Fruit fly (Drosophila melanogaster) whole organism, embryonic: ENCODE measurements around the gene CG31551.

Source experiments
- B-H1 ChIP-seq: fragments of 200-800 bp; sonication (Bioruptor generic); IDR thresholded peaks from 3 replicates; pipeline ENCODE4 v1.3.6; 2022; ENCODE audit warnings: missing biosample characterization, missing genetic modification characterization
- Bteb2 ChIP-seq: fragments of 200-800 bp; sonication (Bioruptor generic); optimal IDR thresholded peaks from 2 replicates; lab custom pipeline; 2016; ENCODE audit warnings: missing biosample characterization, missing genetic modification characterization
- CG1233 ChIP-seq: fragments of 200-800 bp; sonication (Bioruptor generic); optimal IDR thresholded peaks from 4 replicates; lab custom pipeline; 2018; ENCODE audit warnings: missing biosample characterization, mild to moderate bottlenecking, missing genetic modification characterization
- CG12942 ChIP-seq: fragments of 200-800 bp; sonication (Bioruptor generic); optimal IDR thresholded peaks from 3 replicates; lab custom pipeline; 2016; ENCODE audit warnings: missing biosample characterization, missing genetic modification characterization
- CG13123 ChIP-seq: fragments of 200-800 bp; sonication (Bioruptor generic); optimal IDR thresholded peaks from 2 replicates; lab custom pipeline; 2016; ENCODE audit warnings: missing biosample characterization, missing genetic modification characterization
- CG14441 ChIP-seq: fragments of 200-800 bp; sonication (Bioruptor generic); IDR thresholded peaks from 2 replicates; pipeline ENCODE4 v1.3.6; 2022; ENCODE audit warnings: missing biosample characterization, missing genetic modification characterization
- CG14667 ChIP-seq: fragments of 200-800 bp; sonication (Bioruptor generic); IDR thresholded peaks from 2 replicates; pipeline ENCODE4 v1.3.6; 2022; ENCODE audit warnings: missing biosample characterization, missing genetic modification characterization
- CG1529 ChIP-seq: fragments of 200-800 bp; sonication (Bioruptor generic); optimal IDR thresholded peaks from 3 replicates; lab custom pipeline; 2018; ENCODE audit warnings: missing biosample characterization, missing genetic modification characterization
- CG1603 ChIP-seq: fragments of 200-800 bp; sonication (Bioruptor generic); optimal IDR thresholded peaks from 2 replicates; lab custom pipeline; 2019; ENCODE audit warnings: missing biosample characterization, mild to moderate bottlenecking, missing genetic modification characterization, moderate library complexity
- CG16863 ChIP-seq: fragments of 200-800 bp; sonication (Bioruptor generic); optimal IDR thresholded peaks from 3 replicates; lab custom pipeline; 2016; ENCODE audit warnings: missing biosample characterization, missing genetic modification characterization
- CG17361 ChIP-seq: fragments of 200-800 bp; sonication (Bioruptor generic); IDR thresholded peaks from 3 replicates; pipeline ENCODE4 v1.3.6; 2022; ENCODE audit warnings: missing biosample characterization, missing genetic modification characterization
- CG17912 ChIP-seq: fragments of 200-800 bp; sonication (Bioruptor generic); optimal IDR thresholded peaks from 2 replicates; lab custom pipeline; 2018; ENCODE audit warnings: missing biosample characterization, mild to moderate bottlenecking, missing genetic modification characterization
- CG18476 ChIP-seq: fragments of 200-800 bp; sonication (Bioruptor generic); optimal IDR thresholded peaks from 2 replicates; lab custom pipeline; 2016; ENCODE audit warnings: missing biosample characterization, mild to moderate bottlenecking, missing genetic modification characterization
- CG18619 ChIP-seq: fragments of 200-800 bp; sonication (Bioruptor generic); optimal IDR thresholded peaks from 3 replicates; lab custom pipeline; 2017; ENCODE audit warnings: missing biosample characterization, mild to moderate bottlenecking, missing genetic modification characterization
- CG30403 ChIP-seq: fragments of 200-800 bp; sonication (Bioruptor generic); optimal IDR thresholded peaks from 3 replicates; lab custom pipeline; 2016; ENCODE audit warnings: missing biosample characterization, missing genetic modification characterization
- CG32772 ChIP-seq: fragments of 200-800 bp; sonication (Bioruptor generic); IDR thresholded peaks from 2 replicates; pipeline ENCODE4 v1.3.6; 2022; ENCODE audit warnings: missing biosample characterization, missing genetic modification characterization
- CG42726 ChIP-seq: fragments of 200-800 bp; sonication (Bioruptor generic); IDR thresholded peaks from 2 replicates; pipeline ENCODE4 v1.3.6; 2022; ENCODE audit warnings: missing biosample characterization, missing genetic modification characterization; ENCODE audit not compliant: partially characterized antibody
- CG4404 ChIP-seq: fragments of 200-800 bp; sonication (Bioruptor generic); IDR thresholded peaks from 2 replicates; pipeline ENCODE4 v1.3.6; 2022; ENCODE audit warnings: missing biosample characterization, missing genetic modification characterization
- CG4424 ChIP-seq: fragments of 200-800 bp; sonication (Bioruptor generic); optimal IDR thresholded peaks from 3 replicates; lab custom pipeline; 2016; ENCODE audit warnings: missing biosample characterization, missing genetic modification characterization
- CG6272 ChIP-seq: fragments of 200-800 bp; sonication (Bioruptor generic); IDR thresholded peaks from 2 replicates; pipeline ENCODE4 v1.3.6; 2022; ENCODE audit warnings: missing biosample characterization, missing genetic modification characterization
- CG7271 ChIP-seq: fragments of 200-800 bp; sonication (Bioruptor generic); optimal IDR thresholded peaks from 2 replicates; lab custom pipeline; 2018; ENCODE audit warnings: missing biosample characterization, mild to moderate bottlenecking, missing genetic modification characterization, moderate library complexity
- CG9797 ChIP-seq: fragments of 200-800 bp; sonication (Bioruptor generic); optimal IDR thresholded peaks from 3 replicates; lab custom pipeline; 2018; ENCODE audit warnings: missing biosample characterization, mild to moderate bottlenecking, missing genetic modification characterization
- CoRest ChIP-seq: fragments of 200-800 bp; sonication (Bioruptor generic); optimal IDR thresholded peaks from 3 replicates; lab custom pipeline; 2018; ENCODE audit warnings: missing biosample characterization, mild to moderate bottlenecking, missing genetic modification characterization, moderate library complexity
- Dbx ChIP-seq: fragments of 200-800 bp; sonication (Bioruptor generic); IDR thresholded peaks from 3 replicates; pipeline ENCODE4 v1.3.6; 2022; ENCODE audit warnings: missing biosample characterization, missing genetic modification characterization
- Dek ChIP-seq: fragments of 200-800 bp; sonication (Bioruptor generic); optimal IDR thresholded peaks from 3 replicates; lab custom pipeline; 2019; ENCODE audit warnings: missing biosample characterization, mild to moderate bottlenecking, missing genetic modification characterization, moderate library complexity
- Doc2 ChIP-seq: fragments of 200-800 bp; sonication (Bioruptor generic); IDR thresholded peaks from 2 replicates; pipeline ENCODE4 v1.3.6; 2022; ENCODE audit warnings: missing biosample characterization, missing genetic modification characterization
- Kr ChIP-seq: fragments of 200-800 bp; sonication (Bioruptor generic); optimal IDR thresholded peaks from 2 replicates; lab custom pipeline; 2017; ENCODE audit warnings: missing biosample characterization, mild to moderate bottlenecking, missing genetic modification characterization
- Lim3 ChIP-seq: fragments of 200-800 bp; sonication (Bioruptor generic); IDR thresholded peaks from 2 replicates; pipeline ENCODE4 v1.3.6; 2022; ENCODE audit warnings: missing biosample characterization, missing genetic modification characterization
- Myb ChIP-seq: fragments of 200-800 bp; sonication (Bioruptor generic); optimal IDR thresholded peaks from 2 replicates; lab custom pipeline; 2016; ENCODE audit warnings: missing biosample characterization, missing genetic modification characterization
- NC2β ChIP-seq: fragments of 200-800 bp; sonication (Bioruptor generic); optimal IDR thresholded peaks from 2 replicates; lab custom pipeline; 2016; ENCODE audit warnings: missing biosample characterization, missing genetic modification characterization
- Rfx ChIP-seq: fragments of 200-800 bp; sonication (Bioruptor generic); IDR thresholded peaks from 2 replicates; pipeline ENCODE4 v1.3.6; 2022; ENCODE audit warnings: missing biosample characterization, missing genetic modification characterization
- Sox100B ChIP-seq: fragments of 200-800 bp; sonication (Bioruptor generic); optimal IDR thresholded peaks from 3 replicates; lab custom pipeline; 2018; ENCODE audit warnings: missing biosample characterization, mild to moderate bottlenecking, missing genetic modification characterization
- Ssrp ChIP-seq: fragments of 200-800 bp; sonication (Bioruptor generic); optimal IDR thresholded peaks from 2 replicates; lab custom pipeline; 2018; ENCODE audit warnings: missing biosample characterization, mild to moderate bottlenecking, missing genetic modification characterization, moderate library complexity
- bbx ChIP-seq: fragments of 200-800 bp; sonication (Bioruptor generic); IDR thresholded peaks from 2 replicates; pipeline ENCODE4 v1.3.6; 2022; ENCODE audit warnings: missing biosample characterization, missing genetic modification characterization; ENCODE audit not compliant: partially characterized antibody
- crp ChIP-seq, 2 experiments: fragments of 200-800 bp; sonication (Bioruptor generic); optimal IDR thresholded peaks; 2 replicates in 1 of 2; 3 replicates in 1 of 2; lab custom pipeline; 2017; ENCODE audit warnings: missing biosample characterization in 2 of 2, missing genetic modification characterization in 2 of 2, mild to moderate bottlenecking in 1 of 2, moderate library complexity in 1 of 2
- dimm ChIP-seq: fragments of 200-800 bp; sonication (Bioruptor generic); IDR thresholded peaks from 2 replicates; pipeline ENCODE4 v1.3.6; 2022; ENCODE audit warnings: missing biosample characterization, missing genetic modification characterization
- disco-r ChIP-seq: fragments of 200-800 bp; sonication (Bioruptor generic); optimal IDR thresholded peaks from 2 replicates; lab custom pipeline; 2016; ENCODE audit warnings: missing biosample characterization, missing genetic modification characterization
- ems ChIP-seq: fragments of 200-800 bp; sonication (Bioruptor generic); optimal IDR thresholded peaks from 3 replicates; lab custom pipeline; 2016; ENCODE audit warnings: missing biosample characterization, missing genetic modification characterization
- fd102C ChIP-seq: fragments of 200-800 bp; sonication (Bioruptor generic); optimal IDR thresholded peaks from 2 replicates; lab custom pipeline; 2018; ENCODE audit warnings: missing biosample characterization, mild to moderate bottlenecking, missing genetic modification characterization, moderate library complexity
- gt ChIP-seq: fragments of 200-800 bp; sonication (Bioruptor generic); IDR thresholded peaks from 2 replicates; pipeline ENCODE4 v1.3.6; 2022; ENCODE audit warnings: missing biosample characterization, missing genetic modification characterization
- hkb ChIP-seq, 2 experiments: fragments of 200-800 bp in 1 of 2; fragments of >200 bp in 1 of 2; sonication (Bioruptor generic) in 1 of 2; IDR thresholded peaks in 1 of 2; optimal IDR thresholded peaks in 1 of 2; 2 replicates each; pipeline versions ENCODE4 v1.3.6 to Lab custom; 2017 to 2022; ENCODE audit warnings: missing biosample characterization in 1 of 2, missing genetic modification characterization in 1 of 2
- ind ChIP-seq: fragments of 200-800 bp; sonication (Bioruptor generic); optimal IDR thresholded peaks from 3 replicates; lab custom pipeline; 2016; ENCODE audit warnings: missing biosample characterization, missing genetic modification characterization
- kay ChIP-seq: fragments of 200-800 bp; sonication (Bioruptor generic); optimal IDR thresholded peaks from 2 replicates; lab custom pipeline; 2016; ENCODE audit warnings: missing biosample characterization, missing genetic modification characterization
- maf-S ChIP-seq: fragments of 200-800 bp; sonication (Bioruptor generic); optimal IDR thresholded peaks from 2 replicates; lab custom pipeline; 2016; ENCODE audit warnings: missing biosample characterization, missing genetic modification characterization
- odd ChIP-seq: fragments of 200-800 bp; sonication (Bioruptor generic); optimal IDR thresholded peaks from 2 replicates; lab custom pipeline; 2017; ENCODE audit warnings: missing biosample characterization, mild to moderate bottlenecking, missing genetic modification characterization
- pros ChIP-seq: fragments of 200-800 bp; sonication (Bioruptor generic); optimal IDR thresholded peaks from 3 replicates; lab custom pipeline; 2019; ENCODE audit warnings: missing biosample characterization, mild to moderate bottlenecking, missing genetic modification characterization, moderate library complexity
- ranshi ChIP-seq: fragments of 200-800 bp; sonication (Bioruptor generic); IDR thresholded peaks from 2 replicates; pipeline ENCODE4 v1.3.6; 2022; ENCODE audit warnings: missing biosample characterization, missing genetic modification characterization
- row ChIP-seq: fragments of 200-800 bp; sonication (Bioruptor generic); IDR thresholded peaks from 3 replicates; pipeline ENCODE4 v1.3.6; 2022; ENCODE audit warnings: missing biosample characterization, missing genetic modification characterization
- ttk ChIP-seq: fragments of 200-800 bp; sonication (Bioruptor generic); IDR thresholded peaks from 2 replicates; pipeline ENCODE4 v2.1.2; 2022; ENCODE audit warnings: missing biosample characterization, missing genetic modification characterization
- unpg ChIP-seq: fragments of 200-800 bp; sonication (Bioruptor generic); optimal IDR thresholded peaks from 3 replicates; lab custom pipeline; 2018; ENCODE audit warnings: missing biosample characterization, mild to moderate bottlenecking, missing genetic modification characterization, moderate library complexity

The CG31551 gene

DNA sequence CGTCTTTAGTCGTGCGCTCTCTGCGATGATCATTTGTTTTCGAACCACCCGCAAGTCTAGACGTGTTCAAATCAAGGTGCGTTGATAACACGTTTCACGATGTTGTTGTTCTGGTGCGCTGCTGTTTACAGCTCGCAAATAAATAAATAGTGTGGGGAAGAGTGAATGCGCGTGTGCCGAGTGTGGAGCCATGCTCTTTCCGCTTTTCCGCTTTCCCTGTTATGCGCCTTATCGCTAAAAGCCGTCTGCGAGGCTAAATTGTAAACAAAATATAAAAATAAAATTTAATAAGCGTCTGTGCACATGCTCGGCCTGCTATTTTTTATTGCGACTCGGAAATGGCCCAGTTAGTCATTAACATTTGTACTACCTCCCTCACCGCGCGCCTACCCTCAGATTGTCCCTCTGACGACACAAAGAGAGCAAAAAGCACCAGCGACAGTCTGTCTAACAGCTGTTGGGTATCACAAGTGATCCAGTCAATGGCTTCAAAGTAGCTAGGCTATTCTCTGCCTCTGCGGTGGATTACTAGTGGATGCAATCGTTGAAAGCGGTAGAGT lies 45.1 kb downstream of the CG31551 start (continued):
- no peak for TF ChIP-seq Sox100B
- no peak for TF ChIP-seq Lim3 (GFP tag; lab: Robert Waterston, UW)
- TF ChIP-seq CG18619 (GFP tag; lab: Kevin White, UChicago) = peak; percentile 86
- TF ChIP-seq CG30403 (GFP tag; lab: Kevin White, UChicago) = no peak
- TF ChIP-seq ttk (GFP tag; lab: Robert Waterston, UW) = no peak
- TF ChIP-seq CG18476 (GFP tag; lab: Kevin White, UChicago) = peak; percentile 69
- no peak for TF ChIP-seq Ssrp (tag; lab: Kevin White, UChicago)
- TF ChIP-seq CG14441 (GFP tag; lab: Robert Waterston, UW) = 0 out of 2 replicates have a peak, but pooled peaks have one; percentile 38
- TF ChIP-seq maf-S (GFP tag; lab: Kevin White, UChicago) = peak; percentile 56
- no peak for TF ChIP-seq CG32772 (GFP tag; lab: Robert Waterston, UW)
- peak; percentile 67 for TF ChIP-seq CG16863
- peak; percentile 56 for TF ChIP-seq ems (GFP tag; lab: Kevin White, UChicago)
- TF ChIP-seq Dbx (GFP tag; lab: Robert Waterston, UW) = peak; percentile 52; the same call in 1 of the 3 replicates
- TF ChIP-seq CoRest (tag; lab: Kevin White, UChicago) = peak; percentile 61
- no peak for TF ChIP-seq Doc2 (GFP tag; lab: Robert Waterston, UW)
- TF ChIP-seq CG17361 (GFP tag; lab: Robert Waterston, UW) = peak; percentile 63; the same call in 2 of the 3 replicates
- no peak for TF ChIP-seq ranshi (GFP tag; lab: Robert Waterston, UW)
- TF ChIP-seq ind (GFP tag; lab: Kevin White, UChicago) = peak; percentile 20
- 0 out of 2 replicates have a peak, but pooled peaks have one; percentile 39 for TF ChIP-seq bbx
- TF ChIP-seq CG12942 (GFP tag; lab: Kevin White, UChicago) = peak; percentile 58
- peak; percentile 42 for TF ChIP-seq CG4424 (GFP tag; lab: Kevin White, UChicago)
- no peak for TF ChIP-seq CG4404 (GFP tag; lab: Robert Waterston, UW)
- peak; percentile 72 for TF ChIP-seq Kr
- peak; percentile 89 for TF ChIP-seq CG1233
- TF ChIP-seq odd = peak; percentile 91
- peak in 1 of 2 experiments; percentile 52 for TF ChIP-seq crp (GFP tag; optimal IDR thresholded peaks at IDR 0.05; lab: Kevin White, UChicago)
- TF ChIP-seq pros (GFP tag; lab: Kevin White, UChicago) = peak; percentile 77
- TF ChIP-seq gt = no peak
- peak; percentile 63; the same call in 1 of the 2 replicates for TF ChIP-seq Rfx (GFP tag; lab: Robert Waterston, UW)
- no peak for TF ChIP-seq CG6272 (GFP tag; lab: Robert Waterston, UW)
- peak; percentile 26; the same call in 1 of the 3 replicates for TF ChIP-seq B-H1 (GFP tag; lab: Robert Waterston, UW)
- peak; percentile 19 for TF ChIP-seq Myb (GFP tag; lab: Kevin White, UChicago)
- peak; percentile 30 for TF ChIP-seq CG9797 (GFP tag; lab: Kevin White, UChicago)
- TF ChIP-seq Dek (tag; lab: Kevin White, UChicago) = peak; percentile 57
- peak; percentile 63 for TF ChIP-seq Bteb2 (GFP tag; lab: Kevin White, UChicago)
- peak; percentile 71 for TF ChIP-seq CG13123 (GFP tag; lab: Kevin White, UChicago)
- peak; percentile 76 for TF ChIP-seq NC2β (GFP tag; lab: Kevin White, UChicago)
- TF ChIP-seq hkb (optimal IDR thresholded peaks at IDR 0.05; lab: Kevin White, UChicago) = no peak
- TF ChIP-seq hkb (GFP tag; IDR thresholded peaks at IDR 0.05; lab: Robert Waterston, UW) = peak; percentile 78
- no peak for TF ChIP-seq CG42726 (GFP tag; lab: Robert Waterston, UW)
- no peak for TF ChIP-seq dimm (GFP tag; lab: Robert Waterston, UW)
- TF ChIP-seq CG1603 (tag; lab: Kevin White, UChicago) = peak; percentile 79
- peak; percentile 87 for TF ChIP-seq CG1529 (GFP tag; lab: Kevin White, UChicago)
- TF ChIP-seq row (GFP tag; lab: Robert Waterston, UW) = no peak
- TF ChIP-seq kay (GFP tag; lab: Kevin White, UChicago) = peak; percentile 52
- TF ChIP-seq CG7271 (tag; lab: Kevin White, UChicago) = peak; percentile 73
- TF ChIP-seq CG17912 (GFP tag; lab: Kevin White, UChicago) = peak; percentile 93
- TF ChIP-seq CG14667 (GFP tag; lab: Robert Waterston, UW) = no peak
- peak; percentile 67 for TF ChIP-seq fd102C (GFP tag; lab: Kevin White, UChicago)
- peak; percentile 25 for TF ChIP-seq disco-r (GFP tag; lab: Kevin White, UChicago)
- TF ChIP-seq unpg (GFP tag; lab: Kevin White, UChicago) = peak; percentile 78
